Fruit fly (Drosophila melanogaster): ENCODE results near the gene Rpp14b.

DNA sequence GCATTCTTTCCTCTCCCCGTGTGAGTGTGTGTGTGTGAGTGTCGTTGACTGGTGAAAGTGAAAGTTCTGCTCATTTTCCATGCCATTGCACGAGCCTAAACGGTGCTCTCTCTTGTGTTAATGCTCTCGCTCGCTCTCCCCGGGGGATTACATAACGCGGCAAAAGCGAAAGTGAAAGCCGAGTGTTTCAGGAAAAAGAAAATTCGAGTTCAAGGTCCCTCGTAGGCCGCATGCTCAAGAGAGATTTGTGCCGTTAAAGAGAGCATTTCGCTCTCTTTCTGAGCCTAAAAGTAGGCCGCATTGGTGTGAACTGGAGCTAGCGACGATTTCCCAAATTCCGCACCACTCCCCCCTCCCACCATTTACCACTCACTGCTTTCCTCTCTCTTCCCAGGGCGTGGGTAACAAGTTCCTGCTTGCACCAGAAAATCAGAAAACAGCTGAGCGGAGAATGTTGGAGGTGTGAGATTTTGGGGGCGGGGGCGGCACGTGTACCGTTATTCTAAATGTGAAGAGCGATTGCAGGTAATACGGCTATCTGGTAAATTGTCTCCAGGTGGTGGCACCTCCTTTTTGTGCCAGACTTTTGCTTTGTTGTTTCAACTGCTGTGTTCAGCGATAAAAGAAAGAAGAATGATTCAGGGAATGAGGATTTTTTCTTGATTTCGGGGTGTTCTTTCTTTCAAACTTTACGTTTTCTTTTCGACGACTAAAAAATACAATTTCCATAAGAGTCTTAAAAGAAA lies 34.7 kb downstream of the Rpp14b start:
- TF ChIP-seq CG8478 (optimal IDR thresholded peaks at IDR 0.05) (no peak), CTCF (optimal IDR thresholded peaks at IDR 0.05) (no peak)

Data from S2 (cell line).